Worm (Caenorhabditis elegans) whole organism, L4 larva: ENCODE results near the gene ptr-9.

ENCODE experiments used
- ceh-32 ChIP-seq: sonication (generic microtip); optimal IDR thresholded peaks from 2 replicates; lab custom pipeline; 2016; ENCODE audit warnings: mild to moderate bottlenecking, missing genetic modification characterization, missing compliant biosample characterization; ENCODE audit not compliant: poor library complexity
- egl-43 ChIP-seq: fragments of 200-800 bp; sonication (Bioruptor generic); IDR thresholded peaks from 2 replicates; pipeline ENCODE4 v1.3.6; 2022; ENCODE audit warnings: missing genetic modification reagents, missing genetic modification characterization, missing compliant biosample characterization
- nhr-237 ChIP-seq: sonication (generic microtip); optimal IDR thresholded peaks from 2 replicates; lab custom pipeline; 2017; ENCODE audit warnings: missing biosample characterization, missing genetic modification characterization
- unc-62 ChIP-seq, 3 experiments: fragments of 150-350 bp in 1 of 3; sonication (generic microtip); optimal IDR thresholded peaks in 2 of 3; peaks in 1 of 3; 1 replicate in 1 of 3; 2 replicates in 2 of 3; lab custom pipeline; 2014 to 2017; ENCODE audit warnings: missing biosample characterization in 3 of 3, missing genetic modification characterization in 3 of 3, missing genetic modification reagents in 3 of 3, missing genotype in 1 of 3
- zag-1 ChIP-seq: fragments of 150-350 bp; optimal IDR thresholded peaks from 2 replicates; lab custom pipeline; 2014; ENCODE audit warnings: missing biosample characterization, missing genetic modification characterization

- no peak for TF ChIP-seq egl-43 (GFP tag; lab: Robert Waterston, UW)
- TF ChIP-seq zag-1 (tag; lab: Kevin White, UChicago) = no peak
- no peak for TF ChIP-seq nhr-237 (tag; lab: Kevin White, UChicago)
- TF ChIP-seq unc-62 (GFP tag; optimal IDR thresholded peaks at IDR 0.05 in 1 of 2; lab: Kevin White, UChicago) = no peak
- TF ChIP-seq unc-62 (tag; optimal IDR thresholded peaks at IDR 0.05; lab: Kevin White, UChicago) = no peak
- no peak for TF ChIP-seq ceh-32 (tag; lab: Kevin White, UChicago)
Observed at ce11 chrIII:9173239-9173638, 11.8 kb upstream of the ptr-9 start.
